Fruit fly (Drosophila melanogaster) whole organism, adult: ENCODE data around the gene CG33253.

Experiments used
- CG11617 ChIP-seq: fragments of 200-800 bp; sonication (Bioruptor generic); optimal IDR thresholded peaks from 2 replicates; lab custom pipeline; 2017; ENCODE audit warnings: mild to moderate bottlenecking, missing biosample characterization, missing genetic modification reagents, missing genetic modification characterization
- CG14711 ChIP-seq: fragments of 200-800 bp; sonication (Bioruptor generic); optimal IDR thresholded peaks from 2 replicates; lab custom pipeline; 2018; ENCODE audit warnings: missing biosample characterization, mild to moderate bottlenecking, missing genetic modification characterization, moderate library complexity
- CG1620 ChIP-seq: fragments of 200-800 bp; sonication (Bioruptor generic); optimal IDR thresholded peaks from 2 replicates; lab custom pipeline; 2016; ENCODE audit warnings: missing biosample characterization, missing genetic modification characterization
- CG33017 ChIP-seq: fragments of 200-800 bp; sonication (Bioruptor generic); optimal IDR thresholded peaks from 2 replicates; lab custom pipeline; 2018; ENCODE audit warnings: missing biosample characterization, mild to moderate bottlenecking, missing genetic modification characterization, moderate library complexity
- CG5204 ChIP-seq: fragments of 200-800 bp; sonication (Bioruptor generic); optimal IDR thresholded peaks from 2 replicates; lab custom pipeline; 2016; ENCODE audit warnings: missing biosample characterization, missing genetic modification characterization
- CG7101 ChIP-seq: fragments of 200-800 bp; sonication (Bioruptor generic); optimal IDR thresholded peaks from 2 replicates; lab custom pipeline; 2018; ENCODE audit warnings: missing biosample characterization, mild to moderate bottlenecking, missing genetic modification characterization, moderate library complexity
- Crg-1 ChIP-seq: fragments of 200-800 bp; sonication (Bioruptor generic); optimal IDR thresholded peaks from 2 replicates; lab custom pipeline; 2016; ENCODE audit warnings: missing biosample characterization, missing genetic modification characterization
- Hr96 ChIP-seq: fragments of 200-800 bp; sonication (Bioruptor generic); optimal IDR thresholded peaks from 2 replicates; lab custom pipeline; 2016; ENCODE audit warnings: missing biosample characterization, missing genetic modification characterization
- Mnt ChIP-seq: fragments of 200-800 bp; sonication (Bioruptor generic); optimal IDR thresholded peaks from 2 replicates; lab custom pipeline; 2016; ENCODE audit warnings: missing biosample characterization, mild to moderate bottlenecking, missing genetic modification characterization
- cnc ChIP-seq, 2 experiments: fragments of >200 bp; optimal IDR thresholded peaks; 2 replicates each; lab custom pipeline; 2017
- kay ChIP-seq: fragments of 200-800 bp; sonication (Bioruptor generic); peaks from one replicate; lab custom pipeline; 2016; ENCODE audit warnings: missing biosample characterization, missing genetic modification characterization, borderline replicate concordance
- ovo ChIP-seq: fragments of 200-800 bp; sonication (Bioruptor generic); optimal IDR thresholded peaks from 2 replicates; lab custom pipeline; 2016; ENCODE audit warnings: missing biosample characterization, missing genetic modification characterization
- pad ChIP-seq: fragments of 200-800 bp; sonication (Bioruptor generic); optimal IDR thresholded peaks from 3 replicates; lab custom pipeline; 2017; ENCODE audit warnings: missing biosample characterization, missing genetic modification characterization, mild to moderate bottlenecking, moderate library complexity, missing genetic modification reagents
- tj ChIP-seq: fragments of 200-800 bp; sonication (Bioruptor generic); optimal IDR thresholded peaks from 3 replicates; lab custom pipeline; 2017; ENCODE audit warnings: missing biosample characterization, mild to moderate bottlenecking, missing genetic modification characterization, moderate library complexity

- TF ChIP-seq CG14711 (tag; lab: Kevin White, UChicago) (no peak), CG1620 (no peak), CG5204 (GFP tag; lab: Kevin White, UChicago) (no peak), Hr96 (GFP tag; lab: Kevin White, UChicago) (no peak), tj (GFP tag; lab: Kevin White, UChicago) (no peak), pad (GFP tag; lab: Kevin White, UChicago) (no peak), kay (GFP tag; lab: Kevin White, UChicago) (no peak), cnc (optimal IDR thresholded peaks at IDR 0.05; lab: Kevin White, UChicago) (no peak), CG11617 (no peak), Mnt (no peak), Crg-1 (GFP tag; lab: Kevin White, UChicago) (no peak), ovo (GFP tag; lab: Kevin White, UChicago) (no peak), CG7101 (tag; lab: Kevin White, UChicago) (no peak), CG33017 (tag; lab: Kevin White, UChicago) (no peak)
Observed at dm6 chrX:19229855-19230433, 46.7 kb downstream of the CG33253 start.
